Worm (Caenorhabditis elegans): ENCODE results near the gene K10B2.4.

The K10B2.4 gene

DNA sequence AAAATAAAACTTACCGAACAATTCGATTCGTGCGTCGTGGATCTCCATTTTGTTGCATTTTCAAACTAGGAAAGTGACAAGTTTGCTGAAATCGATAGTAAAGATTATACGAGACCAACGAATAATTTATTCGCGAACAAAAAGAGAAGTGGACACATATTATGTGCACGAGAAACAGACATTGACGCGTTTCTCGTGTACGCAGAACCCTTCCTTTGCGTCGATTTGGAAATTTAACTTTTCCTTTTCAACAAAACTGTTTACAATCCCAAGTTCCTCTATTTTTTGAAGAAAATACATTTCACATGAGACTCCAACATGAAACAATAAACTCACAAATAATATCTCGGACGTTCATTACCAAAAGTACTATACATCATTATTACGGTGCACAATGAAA, at the start of gene K10B2.4 (continued):
- TF ChIP-seq madf-8 (GFP tag; conservative IDR thresholded peaks at IDR 0.05), result no peak
- TF ChIP-seq F39B2.1 (GFP tag; IDR thresholded peaks at IDR 0.05), result no peak
- peak; percentile 24 for TF ChIP-seq atf-7 (tag; optimal IDR thresholded peaks at IDR 0.05)
- TF ChIP-seq mel-28 (tag; optimal IDR thresholded peaks at IDR 0.05; ENCODE audit: borderline replicate concordance), result no peak
- no peak for TF ChIP-seq bed-1 (GFP tag; IDR thresholded peaks at IDR 0.05)
- TF ChIP-seq fkh-3 (tag; optimal IDR thresholded peaks at IDR 0.05), result no peak
- no peak for TF ChIP-seq F52B5.7 (tag; optimal IDR thresholded peaks at IDR 0.05)
- TF ChIP-seq K12H6.12 (tag; optimal IDR thresholded peaks at IDR 0.05), result no peak
- peak; percentile 73 for TF ChIP-seq ekl-4 (GFP tag; IDR thresholded peaks at IDR 0.05)
- TF ChIP-seq hlh-12 (tag; optimal IDR thresholded peaks at IDR 0.05), result no peak
- 0 out of 2 replicates have a peak, but pooled peaks have one; percentile 35 for TF ChIP-seq hsf-1 (GFP tag; IDR thresholded peaks at IDR 0.05)
- TF ChIP-seq ccch-3 (GFP tag; optimal IDR thresholded peaks at IDR 0.05), result no peak
- TF ChIP-seq rec-8 (tag; optimal IDR thresholded peaks at IDR 0.05), result no peak
- peak; percentile 62 for TF ChIP-seq lin-54 (GFP tag; optimal IDR thresholded peaks at IDR 0.05)
- no peak for TF ChIP-seq pha-4 (tag; optimal IDR thresholded peaks at IDR 0.05)
- no peak for TF ChIP-seq F10E7.11 (tag; optimal IDR thresholded peaks at IDR 0.05)
- TF ChIP-seq lin-35 (GFP tag; optimal IDR thresholded peaks at IDR 0.05), result peak in 1 of 3 experiments; percentile 47
- no peak for TF ChIP-seq Y53G8AR.9 (GFP tag; conservative IDR thresholded peaks at IDR 0.05)
- no peak for TF ChIP-seq sdz-38 (tag; optimal IDR thresholded peaks at IDR 0.05)
- no peak for TF ChIP-seq cebp-1 (GFP tag; IDR thresholded peaks at IDR 0.05)
- peak; percentile 47 for TF ChIP-seq cebp-1 (tag; optimal IDR thresholded peaks at IDR 0.05)
- peak; percentile 22; the same call in 1 of the 2 replicates for TF ChIP-seq let-526 (GFP tag; IDR thresholded peaks at IDR 0.05)
- no peak for TF ChIP-seq ztf-6 (GFP tag; IDR thresholded peaks at IDR 0.05)
- TF ChIP-seq nhr-120 (GFP tag; IDR thresholded peaks at IDR 0.05), result no peak
- no peak for TF ChIP-seq lag-1 (GFP tag; IDR thresholded peaks at IDR 0.05)
- TF ChIP-seq ztf-18 (tag; optimal IDR thresholded peaks at IDR 0.05), result peak; percentile 92
- TF ChIP-seq nhr-27 (tag; optimal IDR thresholded peaks at IDR 0.05), result no peak
- TF ChIP-seq F55B11.4 (tag; optimal IDR thresholded peaks at IDR 0.05; ENCODE audit: borderline replicate concordance, insufficient read depth), result no peak
- no peak for TF ChIP-seq ceh-79 (tag; optimal IDR thresholded peaks at IDR 0.05)

ce11 chrII:6410181-6410580, 49.4 kb upstream of the K10B2.4 start, which contains the start of gene T25D10.4:
TSS of gene T25D10.4 (minus strand) at chrII:6410281.
- TF ChIP-seq F39B2.1 (GFP tag; IDR thresholded peaks at IDR 0.05) (no peak), T26A5.8 (tag; optimal IDR thresholded peaks at IDR 0.05) (no peak), atf-7 (tag; optimal IDR thresholded peaks at IDR 0.05) (no peak)

- TF ChIP-seq unc-62 (GFP tag; optimal IDR thresholded peaks at IDR 0.05), result no peak
- TF ChIP-seq B0336.3 (GFP tag; IDR thresholded peaks at IDR 0.05), result no peak
- TF ChIP-seq ceh-58 (GFP tag; IDR thresholded peaks at IDR 0.05), result no peak
- no peak for TF ChIP-seq hrde-1 (tag; optimal IDR thresholded peaks at IDR 0.05; ENCODE audit: borderline replicate concordance)
- TF ChIP-seq gei-17 (GFP tag; optimal IDR thresholded peaks at IDR 0.05), result no peak
- no peak for TF ChIP-seq C06A6.2 (GFP tag; conservative IDR thresholded peaks at IDR 0.05)
- TF ChIP-seq F33H1.4 (GFP tag; IDR thresholded peaks at IDR 0.05), result no peak
- TF ChIP-seq snpc-4 (GFP tag; optimal IDR thresholded peaks at IDR 0.05), result no peak
- no peak for TF ChIP-seq snpc-4 (tag; optimal IDR thresholded peaks at IDR 0.05)
- TF ChIP-seq nfyb-1 (GFP tag; IDR thresholded peaks at IDR 0.05), result no peak
- TF ChIP-seq athp-1 (tag; optimal IDR thresholded peaks at IDR 0.05), result no peak
- TF ChIP-seq ztf-28 (GFP tag; IDR thresholded peaks at IDR 0.05), result no peak
- TF ChIP-seq Y95B8A.8 (GFP tag; IDR thresholded peaks at IDR 0.05), result no peak
- no peak for TF ChIP-seq zfh-2 (GFP tag; conservative IDR thresholded peaks at IDR 0.05)
- no peak for TF ChIP-seq mes-4 (tag; optimal IDR thresholded peaks at IDR 0.05)
- no peak for TF ChIP-seq lsy-27 (tag; optimal IDR thresholded peaks at IDR 0.05; ENCODE audit: borderline replicate concordance, insufficient read depth)
- no peak for TF ChIP-seq K11D2.4 (GFP tag; IDR thresholded peaks at IDR 0.05)
- no peak for TF ChIP-seq F49E8.2 (tag; optimal IDR thresholded peaks at IDR 0.05; ENCODE audit: insufficient read depth)
- no peak for TF ChIP-seq ztf-22 (GFP tag; optimal IDR thresholded peaks at IDR 0.05)
These were observed 48.3 kb upstream of the K10B2.4 start for ce11 chrII:6409098-6409497.
